Worm (Caenorhabditis elegans) whole organism, L2 larva: Measurements from ENCODE around the gene col-84.

Source experiments
- alr-1 ChIP-seq: fragments of 150-350 bp; optimal IDR thresholded peaks from 2 replicates; lab custom pipeline; 2014; ENCODE audit warnings: missing biosample characterization, missing genetic modification characterization
- ceh-82 ChIP-seq: fragments of 150-350 bp; optimal IDR thresholded peaks from 2 replicates; lab custom pipeline; 2014; ENCODE audit warnings: missing biosample characterization, missing genetic modification characterization
- crh-2 ChIP-seq: sonication (generic microtip); optimal IDR thresholded peaks from 2 replicates; lab custom pipeline; 2017; ENCODE audit warnings: missing biosample characterization, missing genetic modification characterization
- elt-1 ChIP-seq: fragments of 150-350 bp; optimal IDR thresholded peaks from 2 replicates; lab custom pipeline; 2014; ENCODE audit warnings: missing biosample characterization, missing genetic modification characterization
- nhr-23 ChIP-seq: fragments of 150-350 bp; optimal IDR thresholded peaks from 2 replicates; lab custom pipeline; 2014; ENCODE audit warnings: missing biosample characterization, missing genetic modification reagents, missing genetic modification characterization
- unc-62 ChIP-seq: fragments of 150-350 bp; optimal IDR thresholded peaks from 2 replicates; lab custom pipeline; 2014; ENCODE audit warnings: missing biosample characterization, missing genetic modification reagents, missing genetic modification characterization

DNA sequence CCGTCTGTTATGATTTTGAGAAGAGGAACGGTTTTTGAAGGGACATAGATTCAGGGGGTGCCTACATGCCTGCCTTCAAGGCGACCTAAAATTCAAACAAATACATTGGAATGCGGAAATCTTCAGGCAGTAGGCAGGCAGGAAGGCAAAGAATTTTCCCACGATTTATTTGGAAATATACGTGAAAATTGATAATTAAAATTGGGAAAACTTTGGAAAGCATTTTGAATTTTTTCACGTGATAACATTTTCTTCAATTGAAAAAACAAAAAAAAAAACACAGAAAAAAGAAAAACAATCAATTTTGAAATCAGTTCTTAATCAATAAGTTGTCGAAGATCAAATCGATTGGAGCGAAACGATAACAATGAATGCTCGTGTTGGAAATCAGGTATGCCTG, 37.9 kb downstream of the col-84 start, which contains the start of gene ZK930.4:
- TF ChIP-seq unc-62 (GFP tag; lab: Kevin White, UChicago) (no peak), elt-1 (tag; lab: Kevin White, UChicago) (no peak), crh-2 (tag; lab: Kevin White, UChicago) (no peak), ceh-82 (no peak), nhr-23 (tag; lab: Kevin White, UChicago) (no peak), alr-1 (tag; lab: Kevin White, UChicago) (no peak)
